Worm (Caenorhabditis elegans): Measurements from ENCODE around the gene C55C3.4.

DNA sequence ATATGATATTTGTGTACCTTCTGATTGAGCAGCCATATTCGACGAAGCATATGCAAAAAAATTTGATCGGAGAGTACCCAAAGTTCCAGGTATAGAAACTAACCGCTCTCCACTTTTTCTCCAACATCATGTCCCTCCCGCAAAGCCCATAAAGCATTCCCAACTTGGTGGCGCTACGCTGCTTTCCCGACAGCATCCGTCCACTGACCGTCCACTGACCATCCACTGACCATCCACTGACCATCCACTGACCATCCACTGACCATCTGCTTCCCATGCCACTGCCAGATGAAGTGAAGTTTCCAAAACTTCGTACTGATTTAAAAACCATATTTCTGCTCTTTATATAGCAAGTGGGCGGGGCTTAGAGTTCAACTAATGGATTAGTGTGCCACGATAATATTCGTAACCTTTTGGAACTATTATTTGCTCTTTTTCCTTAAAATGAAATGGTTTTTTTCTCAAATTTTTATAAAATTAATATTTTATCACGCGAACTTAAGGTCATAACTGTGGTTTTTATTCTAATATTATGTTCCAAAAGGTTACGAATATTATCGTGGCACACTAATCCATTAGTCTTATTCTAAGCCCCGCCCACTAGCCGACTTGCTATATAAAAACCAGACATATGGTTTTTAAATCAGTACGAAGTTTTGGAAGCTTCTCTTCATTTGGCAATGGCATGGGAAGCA lies 12.6 kb upstream of the C55C3.4 start, which contains the start of gene C55C3.8:
- TF ChIP-seq dao-5 (tag; optimal IDR thresholded peaks at IDR 0.05): no peak
- TF ChIP-seq him-1 (tag; optimal IDR thresholded peaks at IDR 0.05): no peak
- TF ChIP-seq W03F9.2 (tag; optimal IDR thresholded peaks at IDR 0.05): no peak

All from whole organism, L4/young adult.